Fruit fly (Drosophila melanogaster) whole organism, prepupa: ENCODE measurements around the gene p130CAS.

Experiments
- OdsH ChIP-seq: fragments of 200-800 bp; sonication (Bioruptor generic); optimal IDR thresholded peaks from 3 replicates; lab custom pipeline; 2016; ENCODE audit warnings: missing biosample characterization, missing genetic modification characterization
- cyc ChIP-seq: fragments of 200-800 bp; sonication (Bioruptor generic); optimal IDR thresholded peaks from 3 replicates; lab custom pipeline; 2016; ENCODE audit warnings: missing biosample characterization, missing genetic modification characterization

dm6 chr3L:131998-132693 is 20.5 kb upstream of the p130CAS start:
- no peak for TF ChIP-seq cyc (GFP tag; lab: Kevin White, UChicago)
- no peak for TF ChIP-seq OdsH
